Worm (Caenorhabditis elegans) whole organism, young adult: ENCODE measurements around the gene unc-53.

Experiments
- F49E8.2 ChIP-seq: sonication (generic microtip); optimal IDR thresholded peaks from 3 replicates; lab custom pipeline; 2017; ENCODE audit warnings: missing genetic modification characterization, mild to moderate bottlenecking, missing compliant biosample characterization, antibody characterized with exemption, moderate library complexity; ENCODE audit not compliant: insufficient read depth
- T07F8.4 ChIP-seq: sonication (generic microtip); optimal IDR thresholded peaks from 2 replicates; lab custom pipeline; 2016; ENCODE audit warnings: mild to moderate bottlenecking, missing genetic modification characterization, moderate library complexity, missing compliant biosample characterization
- attf-3 ChIP-seq: fragments of 200-800 bp; sonication (Bioruptor generic); conservative IDR thresholded peaks from 2 replicates; pipeline ENCODE4 v1.3.6; 2022; ENCODE audit warnings: missing genetic modification reagents, missing genetic modification characterization, missing compliant biosample characterization
- ceh-58 ChIP-seq: fragments of 200-800 bp; sonication (Bioruptor generic); IDR thresholded peaks from 2 replicates; pipeline ENCODE4 v1.3.6; 2022; ENCODE audit warnings: missing genetic modification characterization, missing compliant biosample characterization
- ceh-79 ChIP-seq: sonication (generic microtip); optimal IDR thresholded peaks from 2 replicates; lab custom pipeline; 2017; ENCODE audit warnings: mild to moderate bottlenecking, missing genetic modification characterization, missing compliant biosample characterization
- nhr-90 ChIP-seq: sonication (generic microtip); optimal IDR thresholded peaks from 2 replicates; lab custom pipeline; 2016; ENCODE audit warnings: missing genotype, mild to moderate bottlenecking, missing genetic modification characterization, missing compliant biosample characterization
- pha-4 ChIP-seq: fragments of 150-350 bp; sonication (generic microtip); optimal IDR thresholded peaks from 2 replicates; lab custom pipeline; 2014; ENCODE audit warnings: missing biosample characterization, missing genetic modification reagents, missing genetic modification characterization
- rec-8 ChIP-seq, 2 experiments: sonication (generic microtip); optimal IDR thresholded peaks; 2 replicates each; lab custom pipeline; 2016; ENCODE audit warnings: mild to moderate bottlenecking in 2 of 2, missing genetic modification characterization in 2 of 2, missing genetic modification reagents in 2 of 2, missing genotype in 2 of 2, missing biosample characterization in 1 of 2, missing compliant biosample characterization in 1 of 2, moderate library complexity in 1 of 2
- sea-2 ChIP-seq: fragments of 200-800 bp; sonication (Bioruptor generic); IDR thresholded peaks from 2 replicates; pipeline ENCODE4 v1.3.6; 2022; ENCODE audit warnings: missing genetic modification characterization, missing compliant biosample characterization
- tlf-1 ChIP-seq: fragments of 200-800 bp; sonication (Bioruptor generic); optimal IDR thresholded peaks from 2 replicates; lab custom pipeline; 2018; ENCODE audit warnings: mild to moderate bottlenecking, missing genetic modification characterization, missing compliant biosample characterization
- unc-62 ChIP-seq: fragments of 150-350 bp; optimal IDR thresholded peaks from 2 replicates; lab custom pipeline; 2014; ENCODE audit warnings: missing biosample characterization, missing genetic modification reagents, missing genetic modification characterization

ce11 chrII:11110419-11110818 is 21.2 kb upstream of the unc-53 start:
- TF ChIP-seq unc-62 (GFP tag; lab: Kevin White, UChicago) (no peak), ceh-79 (tag; lab: Kevin White, UChicago) (no peak), ceh-58 (GFP tag; lab: Robert Waterston, UW) (no peak), rec-8 (tag; optimal IDR thresholded peaks at IDR 0.05; lab: Kevin White, UChicago) (no peak), sea-2 (GFP tag; lab: Robert Waterston, UW) (no peak), T07F8.4 (tag; lab: Kevin White, UChicago) (no peak), pha-4 (tag; lab: Kevin White, UChicago) (no peak), F49E8.2 (no peak), nhr-90 (tag; lab: Kevin White, UChicago) (no peak), tlf-1 (no peak), attf-3 (no peak)
